Fruit fly (Drosophila melanogaster) whole organism, embryonic: Measurements from ENCODE around the gene Rh5.

ENCODE experiments used
- Asciz ChIP-seq: fragments of 200-800 bp; sonication (Bioruptor generic); optimal IDR thresholded peaks from 2 replicates; lab custom pipeline; 2017; ENCODE audit warnings: missing biosample characterization, mild to moderate bottlenecking, missing genetic modification characterization, missing genetic modification reagents
- B-H2 ChIP-seq: fragments of 200-800 bp; sonication (Bioruptor generic); optimal IDR thresholded peaks from 2 replicates; lab custom pipeline; 2018; ENCODE audit warnings: missing biosample characterization, mild to moderate bottlenecking, missing genetic modification characterization
- CG10431 ChIP-seq: fragments of 200-800 bp; sonication (Bioruptor generic); optimal IDR thresholded peaks from 3 replicates; lab custom pipeline; 2018; ENCODE audit warnings: missing biosample characterization, mild to moderate bottlenecking, missing genetic modification characterization
- CG14965 ChIP-seq: fragments of 200-800 bp; sonication (Bioruptor generic); optimal IDR thresholded peaks from 2 replicates; lab custom pipeline; 2016; ENCODE audit warnings: missing biosample characterization, missing genetic modification characterization, borderline replicate concordance
- CG15601 ChIP-seq: fragments of 200-800 bp; sonication (Bioruptor generic); optimal IDR thresholded peaks from 3 replicates; lab custom pipeline; 2019; ENCODE audit warnings: missing biosample characterization, mild to moderate bottlenecking, missing genetic modification characterization, moderate library complexity
- CG17328 ChIP-seq: fragments of 200-800 bp; sonication (Bioruptor generic); IDR thresholded peaks from 2 replicates; pipeline ENCODE4 v1.3.6; 2022; ENCODE audit warnings: missing biosample characterization, missing genetic modification characterization
- CG17359 ChIP-seq: fragments of 200-800 bp; sonication (Bioruptor generic); optimal IDR thresholded peaks from 3 replicates; lab custom pipeline; 2018; ENCODE audit warnings: missing biosample characterization, mild to moderate bottlenecking, missing genetic modification characterization, moderate library complexity
- CG18476 ChIP-seq: fragments of 200-800 bp; sonication (Bioruptor generic); optimal IDR thresholded peaks from 2 replicates; lab custom pipeline; 2016; ENCODE audit warnings: missing biosample characterization, mild to moderate bottlenecking, missing genetic modification characterization
- CG30403 ChIP-seq: fragments of 200-800 bp; sonication (Bioruptor generic); optimal IDR thresholded peaks from 3 replicates; lab custom pipeline; 2016; ENCODE audit warnings: missing biosample characterization, missing genetic modification characterization
- CG3065 ChIP-seq: fragments of 200-800 bp; sonication (Bioruptor generic); optimal IDR thresholded peaks from 2 replicates; lab custom pipeline; 2016; ENCODE audit warnings: missing biosample characterization, missing genetic modification characterization
- CG32532 ChIP-seq: fragments of 200-800 bp; sonication (Bioruptor generic); IDR thresholded peaks from 2 replicates; pipeline ENCODE4 v1.3.6; 2022; ENCODE audit warnings: missing biosample characterization, missing genetic modification characterization
- CG34376 ChIP-seq: fragments of 200-800 bp; sonication (Bioruptor generic); optimal IDR thresholded peaks from 2 replicates; lab custom pipeline; 2018; ENCODE audit warnings: missing biosample characterization, mild to moderate bottlenecking, missing genetic modification characterization
- CG3995 ChIP-seq: fragments of 200-800 bp; sonication (Bioruptor generic); optimal IDR thresholded peaks from 3 replicates; lab custom pipeline; 2016; ENCODE audit warnings: missing biosample characterization, missing genetic modification characterization
- CG6683 ChIP-seq: fragments of 200-800 bp; sonication (Bioruptor generic); optimal IDR thresholded peaks from 2 replicates; lab custom pipeline; 2017; ENCODE audit warnings: missing biosample characterization, mild to moderate bottlenecking, missing genetic modification characterization, missing genetic modification reagents
- CG6813 ChIP-seq: fragments of 200-800 bp; sonication (Bioruptor generic); optimal IDR thresholded peaks from 2 replicates; lab custom pipeline; 2017; ENCODE audit warnings: missing biosample characterization, missing genetic modification characterization, mild to moderate bottlenecking, moderate library complexity, missing genetic modification reagents
- CG8765 ChIP-seq: fragments of 200-800 bp; sonication (Bioruptor generic); IDR thresholded peaks from 2 replicates; pipeline ENCODE4 v1.3.6; 2022; ENCODE audit warnings: missing biosample characterization, missing genetic modification characterization
- CG9215 ChIP-seq: fragments of 200-800 bp; sonication (Bioruptor generic); IDR thresholded peaks from 2 replicates; pipeline ENCODE4 v1.3.6; 2022; ENCODE audit warnings: missing biosample characterization, missing genetic modification characterization
- CG9609 ChIP-seq: fragments of 200-800 bp; sonication (Bioruptor generic); optimal IDR thresholded peaks from 3 replicates; lab custom pipeline; 2016; ENCODE audit warnings: missing biosample characterization, missing genetic modification characterization
- CG9797 ChIP-seq: fragments of 200-800 bp; sonication (Bioruptor generic); optimal IDR thresholded peaks from 3 replicates; lab custom pipeline; 2018; ENCODE audit warnings: missing biosample characterization, mild to moderate bottlenecking, missing genetic modification characterization
- CG9876 ChIP-seq: fragments of 200-800 bp; sonication (Bioruptor generic); optimal IDR thresholded peaks from 2 replicates; lab custom pipeline; 2016; ENCODE audit warnings: missing biosample characterization, missing genetic modification characterization
- CG9932 ChIP-seq: fragments of 200-800 bp; sonication (Bioruptor generic); IDR thresholded peaks from 2 replicates; pipeline ENCODE4 v1.3.6; 2022; ENCODE audit warnings: missing biosample characterization, missing genetic modification characterization
- D19A ChIP-seq: fragments of 200-800 bp; optimal IDR thresholded peaks from 3 replicates; lab custom pipeline; 2019; ENCODE audit warnings: missing biosample characterization, mild to moderate bottlenecking, missing genetic modification characterization, moderate library complexity
- Doc3 ChIP-seq: fragments of 200-800 bp; sonication (Bioruptor generic); IDR thresholded peaks from 3 replicates; pipeline ENCODE4 v1.3.6; 2022; ENCODE audit warnings: missing biosample characterization, missing genetic modification characterization; ENCODE audit not compliant: partially characterized antibody
- Elba2 ChIP-seq: fragments of 200-800 bp; sonication (Bioruptor generic); optimal IDR thresholded peaks from 3 replicates; lab custom pipeline; 2016; ENCODE audit warnings: missing biosample characterization, missing genetic modification characterization
- Ets97D ChIP-seq: fragments of 200-800 bp; sonication (Bioruptor generic); optimal IDR thresholded peaks from 3 replicates; lab custom pipeline; 2016; ENCODE audit warnings: missing biosample characterization, missing genetic modification characterization
- HHEX ChIP-seq: fragments of 200-800 bp; sonication (Bioruptor generic); optimal IDR thresholded peaks from 3 replicates; lab custom pipeline; 2017; ENCODE audit warnings: missing biosample characterization, mild to moderate bottlenecking, missing genetic modification characterization, missing genetic modification reagents
- MTF-1 ChIP-seq: fragments of 200-800 bp; sonication (Bioruptor generic); optimal IDR thresholded peaks from 2 replicates; lab custom pipeline; 2018; ENCODE audit warnings: missing biosample characterization, mild to moderate bottlenecking, missing genetic modification characterization, borderline replicate concordance
- Med ChIP-seq: fragments of 200-800 bp; sonication (Bioruptor generic); peaks from one replicate; lab custom pipeline; 2016; ENCODE audit warnings: missing biosample characterization, missing genetic modification characterization, mild to moderate bottlenecking, inconsistent platforms, moderate library complexity
- Optix ChIP-seq: fragments of 200-800 bp; sonication (Bioruptor generic); IDR thresholded peaks from 3 replicates; pipeline ENCODE4 v1.3.6; 2022; ENCODE audit warnings: missing biosample characterization, missing genetic modification characterization
- Poxn ChIP-seq: fragments of 200-800 bp; sonication (Bioruptor generic); IDR thresholded peaks from 2 replicates; pipeline ENCODE4 v1.3.6; 2022; ENCODE audit warnings: missing biosample characterization, missing genetic modification characterization
- Sin3A ChIP-seq: fragments of >200 bp; optimal IDR thresholded peaks from 2 replicates; lab custom pipeline; 2018
- Six4 ChIP-seq: fragments of 200-800 bp; sonication (Bioruptor generic); optimal IDR thresholded peaks from 2 replicates; lab custom pipeline; 2016; ENCODE audit warnings: missing biosample characterization, missing genetic modification characterization
- Sox102F ChIP-seq: fragments of 200-800 bp; sonication (Bioruptor generic); optimal IDR thresholded peaks from 2 replicates; lab custom pipeline; 2018; ENCODE audit warnings: missing biosample characterization, mild to moderate bottlenecking, missing genetic modification characterization, moderate library complexity
- Tbp ChIP-seq: fragments of >200 bp; optimal IDR thresholded peaks from 2 replicates; lab custom pipeline; 2018; ENCODE audit warnings: missing biosample characterization, missing genetic modification characterization
- cad ChIP-seq: fragments of >200 bp; optimal IDR thresholded peaks from 2 replicates; lab custom pipeline; 2017; ENCODE audit warnings: missing biosample characterization, missing genetic modification characterization
- chif ChIP-seq, 2 experiments: fragments of 200-800 bp; sonication (Bioruptor generic); optimal IDR thresholded peaks; 3 replicates each; lab custom pipeline; 2016; ENCODE audit warnings: missing biosample characterization in 2 of 2, missing genetic modification characterization in 2 of 2
- chn ChIP-seq: fragments of 200-800 bp; sonication (Bioruptor generic); optimal IDR thresholded peaks from 2 replicates; lab custom pipeline; 2016; ENCODE audit warnings: missing biosample characterization, missing genetic modification characterization
- crc ChIP-seq: fragments of 200-800 bp; sonication (Bioruptor generic); optimal IDR thresholded peaks from 2 replicates; lab custom pipeline; 2016; ENCODE audit warnings: missing biosample characterization, missing genetic modification characterization
- croc ChIP-seq: fragments of 200-800 bp; sonication (Bioruptor generic); conservative IDR thresholded peaks from 3 replicates; pipeline ENCODE4 v1.3.6; 2022; ENCODE audit warnings: missing biosample characterization, missing genetic modification characterization
- dimm ChIP-seq: fragments of 200-800 bp; sonication (Bioruptor generic); IDR thresholded peaks from 2 replicates; pipeline ENCODE4 v1.3.6; 2022; ENCODE audit warnings: missing biosample characterization, missing genetic modification characterization
- disco-r ChIP-seq: fragments of 200-800 bp; sonication (Bioruptor generic); optimal IDR thresholded peaks from 2 replicates; lab custom pipeline; 2016; ENCODE audit warnings: missing biosample characterization, missing genetic modification characterization
- esg ChIP-seq: fragments of 200-800 bp; sonication (Bioruptor generic); conservative IDR thresholded peaks from 2 replicates; pipeline ENCODE4 v1.3.6; 2022; ENCODE audit warnings: missing biosample characterization, missing genetic modification characterization
- exex ChIP-seq: fragments of 200-800 bp; sonication (Bioruptor generic); optimal IDR thresholded peaks from 4 replicates; lab custom pipeline; 2018; ENCODE audit warnings: missing biosample characterization, mild to moderate bottlenecking, missing genetic modification characterization, moderate library complexity
- eyg ChIP-seq: fragments of 200-800 bp; sonication (Bioruptor generic); optimal IDR thresholded peaks from 3 replicates; lab custom pipeline; 2016; ENCODE audit warnings: missing biosample characterization, missing genetic modification characterization
- ken ChIP-seq: fragments of 200-800 bp; sonication (Bioruptor generic); IDR thresholded peaks from 3 replicates; pipeline ENCODE4 v1.3.6; 2022; ENCODE audit warnings: missing biosample characterization, missing genetic modification characterization
- lov ChIP-seq, 2 experiments: fragments of 200-800 bp in 1 of 2; fragments of >200 bp in 1 of 2; sonication (Bioruptor generic) in 1 of 2; IDR thresholded peaks in 1 of 2; optimal IDR thresholded peaks in 1 of 2; 2 replicates in 1 of 2; 3 replicates in 1 of 2; pipeline versions ENCODE4 v1.3.6 to Lab custom; 2017 to 2022; ENCODE audit warnings: missing biosample characterization in 1 of 2, missing genetic modification characterization in 1 of 2
- luna ChIP-seq: fragments of 200-800 bp; sonication (Bioruptor generic); optimal IDR thresholded peaks from 2 replicates; lab custom pipeline; 2016; ENCODE audit warnings: missing biosample characterization, missing genetic modification characterization
- org-1 ChIP-seq: fragments of 200-800 bp; sonication (Bioruptor generic); optimal IDR thresholded peaks from 2 replicates; lab custom pipeline; 2017; ENCODE audit warnings: missing biosample characterization, missing genetic modification characterization
- otp ChIP-seq: fragments of 200-800 bp; sonication (Bioruptor generic); IDR thresholded peaks from 3 replicates; pipeline ENCODE4, ENCODE4 v1.3.6; 2022; ENCODE audit warnings: missing biosample characterization, missing genetic modification characterization
- pzg ChIP-seq: fragments of 200-800 bp; sonication (Bioruptor generic); optimal IDR thresholded peaks from 3 replicates; lab custom pipeline; 2018; ENCODE audit warnings: missing biosample characterization, mild to moderate bottlenecking, missing genetic modification characterization, moderate library complexity
- salm ChIP-seq: fragments of 200-800 bp; sonication (Bioruptor generic); optimal IDR thresholded peaks from 2 replicates; lab custom pipeline; 2018; ENCODE audit warnings: missing biosample characterization, mild to moderate bottlenecking, missing genetic modification characterization
- yki ChIP-seq: fragments of >200 bp; optimal IDR thresholded peaks from 3 replicates; lab custom pipeline; 2018

Gene Rh5

dm6 chr2L:11987945-11988344 is 20.0 kb upstream of the Rh5 start, which contains the start of the genes CG6686 and CG34163 (continued):
- TF ChIP-seq D19A (tag; lab: Kevin White, UChicago) (no peak), CG9797 (GFP tag; lab: Kevin White, UChicago) (peak; percentile 74), Ets97D (peak; percentile 71), Six4 (no peak), CG10431 (GFP tag; lab: Kevin White, UChicago) (no peak), CG6683 (GFP tag; lab: Kevin White, UChicago) (no peak), exex (tag; lab: Kevin White, UChicago) (peak; percentile 19), salm (tag; lab: Kevin White, UChicago) (no peak), ken (GFP tag; lab: Robert Waterston, UW) (no peak; the same call in 2 of the 3 replicates), CG9876 (peak; percentile 9), esg (no peak), CG6813 (GFP tag; lab: Kevin White, UChicago) (no peak), luna (GFP tag; lab: Kevin White, UChicago) (no peak), Asciz (GFP tag; lab: Kevin White, UChicago) (no peak), chn (GFP tag; lab: Kevin White, UChicago) (peak; percentile 21), MTF-1 (GFP tag; lab: Kevin White, UChicago) (no peak), CG18476 (GFP tag; lab: Kevin White, UChicago) (peak; percentile 35), CG9609 (GFP tag; lab: Kevin White, UChicago) (peak; percentile 50), CG30403 (GFP tag; lab: Kevin White, UChicago) (peak; percentile 69), CG8765 (GFP tag; lab: Robert Waterston, UW) (no peak), cad (GFP tag; lab: Kevin White, UChicago) (no peak), Doc3 (GFP tag; lab: Robert Waterston, UW) (no peak), HHEX (GFP tag; lab: Kevin White, UChicago) (no peak), eyg (GFP tag; lab: Kevin White, UChicago) (no peak), chif (GFP tag; optimal IDR thresholded peaks at IDR 0.05; lab: Kevin White, UChicago) (peak; percentile 31 to 37), otp (GFP tag; lab: Robert Waterston, UW) (no peak), Tbp (peak; percentile 36), Med (GFP tag; lab: Kevin White, UChicago) (peak; percentile 87), Sox102F (no peak), org-1 (GFP tag; lab: Kevin White, UChicago) (no peak), Elba2 (no peak), Optix (GFP tag; lab: Robert Waterston, UW) (no peak), CG14965 (GFP tag; lab: Kevin White, UChicago) (no peak), Sin3A (lab: Kevin White, UChicago) (peak; percentile 59), lov (optimal IDR thresholded peaks at IDR 0.05; lab: Kevin White, UChicago) (no peak), lov (GFP tag; IDR thresholded peaks at IDR 0.05; lab: Robert Waterston, UW) (no peak), CG34376 (GFP tag; lab: Kevin White, UChicago) (peak; percentile 17), pzg (GFP tag; lab: Kevin White, UChicago) (peak; percentile 63), CG9215 (GFP tag; lab: Robert Waterston, UW) (no peak), disco-r (no peak), CG3995 (GFP tag; lab: Kevin White, UChicago) (peak; percentile 31), yki (lab: Kevin White, UChicago) (peak; percentile 65), crc (GFP tag; lab: Kevin White, UChicago) (no peak), CG15601 (tag; lab: Kevin White, UChicago) (peak; percentile 27), CG3065 (GFP tag; lab: Kevin White, UChicago) (no peak), B-H2 (GFP tag; lab: Kevin White, UChicago) (peak; percentile 36), CG17328 (GFP tag; lab: Robert Waterston, UW) (no peak), croc (no peak), dimm (GFP tag; lab: Robert Waterston, UW) (no peak), CG17359 (tag; lab: Kevin White, UChicago) (peak; percentile 35), CG32532 (GFP tag; lab: Robert Waterston, UW) (no peak), CG9932 (GFP tag; lab: Robert Waterston, UW) (peak; percentile 56), Poxn (GFP tag; lab: Robert Waterston, UW) (no peak)
